Worm (Caenorhabditis elegans) whole organism, L3 larva: ENCODE measurements around the gene R144.10.

Source experiments
- R02D3.7 ChIP-seq: fragments of 150-350 bp; optimal IDR thresholded peaks from 2 replicates; lab custom pipeline; 2014; ENCODE audit warnings: missing biosample characterization, missing genetic modification characterization
- ama-1 ChIP-seq: fragments of 150-350 bp; optimal IDR thresholded peaks from 2 replicates; lab custom pipeline; 2018
- ceh-28 ChIP-seq: fragments of 150-350 bp; optimal IDR thresholded peaks from 2 replicates; lab custom pipeline; 2014; ENCODE audit warnings: missing biosample characterization, missing genetic modification reagents, missing genetic modification characterization
- ceh-82 ChIP-seq: fragments of 150-350 bp; optimal IDR thresholded peaks from 2 replicates; lab custom pipeline; 2014; ENCODE audit warnings: missing biosample characterization, missing genetic modification characterization
- ceh-9 ChIP-seq: sonication (generic microtip); optimal IDR thresholded peaks from 2 replicates; lab custom pipeline; 2018; ENCODE audit warnings: missing biosample characterization, missing genetic modification characterization
- daf-12 ChIP-seq: fragments of 150-350 bp; optimal IDR thresholded peaks from 2 replicates; lab custom pipeline; 2014; ENCODE audit warnings: missing biosample characterization, missing genetic modification reagents, missing genetic modification characterization
- egl-27 ChIP-seq: sonication (generic microtip); optimal IDR thresholded peaks from 4 replicates; lab custom pipeline; 2017; ENCODE audit warnings: missing biosample characterization, missing genetic modification reagents, missing genetic modification characterization
- elt-2 ChIP-seq: sonication (generic microtip); optimal IDR thresholded peaks from 2 replicates; lab custom pipeline; 2016; ENCODE audit warnings: missing genetic modification reagents, mild to moderate bottlenecking, missing genetic modification characterization, missing compliant biosample characterization
- fkh-10 ChIP-seq: sonication (generic microtip); optimal IDR thresholded peaks from 2 replicates; lab custom pipeline; 2017; ENCODE audit warnings: missing biosample characterization, missing genetic modification reagents, missing genetic modification characterization
- fos-1 ChIP-seq: fragments of 150-350 bp; optimal IDR thresholded peaks from 2 replicates; lab custom pipeline; 2014; ENCODE audit warnings: missing biosample characterization, missing genetic modification characterization
- hmg-11 ChIP-seq: sonication (generic microtip); optimal IDR thresholded peaks from 2 replicates; lab custom pipeline; 2016; ENCODE audit warnings: missing genetic modification characterization, missing compliant biosample characterization
- jun-1 ChIP-seq: fragments of 150-350 bp; optimal IDR thresholded peaks from 2 replicates; lab custom pipeline; 2014; ENCODE audit warnings: missing biosample characterization, missing genetic modification reagents, missing genetic modification characterization
- lin-15B ChIP-seq: fragments of 150-350 bp; optimal IDR thresholded peaks from 2 replicates; lab custom pipeline; 2014; ENCODE audit warnings: missing biosample characterization, missing genetic modification characterization
- lin-39 ChIP-seq: fragments of 150-350 bp; optimal IDR thresholded peaks from 2 replicates; lab custom pipeline; 2018; ENCODE audit warnings: missing biosample characterization, missing genetic modification reagents, missing genetic modification characterization
- mdl-1 ChIP-seq: fragments of 150-350 bp; optimal IDR thresholded peaks from 2 replicates; lab custom pipeline; 2014; ENCODE audit warnings: missing biosample characterization, missing genetic modification characterization
- mml-1 ChIP-seq: fragments of 150-350 bp; sonication (generic microtip); optimal IDR thresholded peaks from 3 replicates; lab custom pipeline; 2014; ENCODE audit warnings: missing biosample characterization, missing genetic modification characterization
- nfya-1 ChIP-seq: sonication (generic microtip); optimal IDR thresholded peaks from 2 replicates; lab custom pipeline; 2017; ENCODE audit warnings: missing genetic modification characterization, mild to moderate bottlenecking, missing compliant biosample characterization, antibody characterized with exemption, moderate library complexity; ENCODE audit not compliant: insufficient read depth
- nhr-11 ChIP-seq: fragments of 150-350 bp; optimal IDR thresholded peaks from 2 replicates; lab custom pipeline; 2014; ENCODE audit warnings: missing biosample characterization, missing genetic modification characterization
- nhr-23 ChIP-seq: fragments of 150-350 bp; optimal IDR thresholded peaks from 2 replicates; lab custom pipeline; 2014; ENCODE audit warnings: missing biosample characterization, missing genetic modification reagents, missing genetic modification characterization
- nhr-237 ChIP-seq: fragments of 150-350 bp; optimal IDR thresholded peaks from 2 replicates; lab custom pipeline; 2014; ENCODE audit warnings: missing biosample characterization, missing genetic modification characterization
- nhr-25 ChIP-seq: sonication (generic microtip); optimal IDR thresholded peaks from 2 replicates; lab custom pipeline; 2017; ENCODE audit warnings: missing biosample characterization, missing genetic modification characterization
- nhr-43 ChIP-seq: sonication (generic microtip); optimal IDR thresholded peaks from 2 replicates; lab custom pipeline; 2016; ENCODE audit warnings: mild to moderate bottlenecking, missing genetic modification characterization, missing compliant biosample characterization; ENCODE audit not compliant: poor library complexity, severe bottlenecking
- nhr-67 ChIP-seq: fragments of 150-350 bp; optimal IDR thresholded peaks from 2 replicates; lab custom pipeline; 2014; ENCODE audit warnings: missing biosample characterization, missing genetic modification characterization
- nhr-77 ChIP-seq: fragments of 150-350 bp; optimal IDR thresholded peaks from 2 replicates; lab custom pipeline; 2014; ENCODE audit warnings: missing biosample characterization, missing genetic modification characterization
- pha-4 ChIP-seq: fragments of 150-350 bp; optimal IDR thresholded peaks from 2 replicates; lab custom pipeline; 2014; ENCODE audit warnings: missing biosample characterization, missing genetic modification reagents, missing genetic modification characterization
- pqm-1 ChIP-seq: fragments of 150-350 bp; optimal IDR thresholded peaks from 2 replicates; lab custom pipeline; 2017; ENCODE audit warnings: missing biosample characterization, missing genetic modification characterization, inconsistent platforms
- sea-2 ChIP-seq: fragments of 150-350 bp; sonication (generic microtip); optimal IDR thresholded peaks from 4 replicates; lab custom pipeline; 2014; ENCODE audit warnings: missing biosample characterization, missing genetic modification reagents, missing genetic modification characterization
- skn-1 ChIP-seq: fragments of 150-350 bp; optimal IDR thresholded peaks from 2 replicates; lab custom pipeline; 2014; ENCODE audit warnings: missing biosample characterization, missing genetic modification characterization
- snpc-4 ChIP-seq: fragments of 150-350 bp; optimal IDR thresholded peaks from 2 replicates; lab custom pipeline; 2014; ENCODE audit warnings: missing biosample characterization, missing genetic modification characterization
- unc-62 ChIP-seq: fragments of 150-350 bp; sonication (generic microtip); optimal IDR thresholded peaks from 4 replicates; lab custom pipeline; 2014; ENCODE audit warnings: missing biosample characterization, missing genetic modification reagents, missing genetic modification characterization
- zag-1 ChIP-seq: fragments of 150-350 bp; optimal IDR thresholded peaks from 2 replicates; lab custom pipeline; 2014; ENCODE audit warnings: missing biosample characterization, missing genetic modification characterization
- ztf-11 ChIP-seq: fragments of 150-350 bp; optimal IDR thresholded peaks from 2 replicates; lab custom pipeline; 2014; ENCODE audit warnings: missing biosample characterization, missing genetic modification characterization
- ztf-4 ChIP-seq: fragments of 150-350 bp; optimal IDR thresholded peaks from 2 replicates; lab custom pipeline; 2014; ENCODE audit warnings: missing biosample characterization, missing genetic modification characterization

R144.10 gene

DNA sequence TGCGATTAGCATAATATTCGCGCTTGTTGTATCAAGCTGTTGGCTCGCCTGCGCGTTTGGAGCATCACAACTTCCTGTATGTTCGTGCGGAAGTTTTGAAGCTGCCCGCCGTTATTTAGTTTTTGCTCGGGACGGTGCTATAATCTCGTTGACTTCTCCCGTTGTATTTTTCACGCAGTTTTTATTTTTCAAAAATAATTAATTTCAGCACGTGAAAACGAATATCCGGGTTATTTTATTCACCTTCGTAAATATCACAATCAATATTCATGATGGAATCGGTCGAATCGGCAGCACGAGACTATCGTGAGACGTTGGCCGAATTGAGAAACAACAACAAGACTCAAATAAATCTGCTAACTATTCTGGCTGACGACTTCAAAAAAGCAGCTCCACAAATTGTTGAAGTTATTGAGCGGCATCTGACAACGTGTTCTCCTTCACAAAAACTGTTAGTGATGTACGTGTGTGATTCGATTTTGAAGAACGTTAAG is 23.1 kb upstream of the R144.10 start (continued):
- TF ChIP-seq elt-2 (tag; lab: Kevin White, UChicago) (peak; percentile 30), egl-27 (tag; lab: Kevin White, UChicago) (no peak), R02D3.7 (tag; lab: Kevin White, UChicago) (no peak), ztf-4 (tag; lab: Kevin White, UChicago) (no peak), mml-1 (no peak), ceh-9 (no peak), fkh-10 (GFP tag; lab: Kevin White, UChicago) (no peak), unc-62 (GFP tag; lab: Kevin White, UChicago) (no peak), daf-12 (tag; lab: Kevin White, UChicago) (no peak)

ce11 chrIII:5024393-5024964 is 22.3 kb upstream of the R144.10 start, which contains the start of gene pcf-11:
pcf-11 (plus strand) TSS chrIII:5024914.
- TF ChIP-seq sea-2 (GFP tag; lab: Kevin White, UChicago) = peak; percentile 3
- TF ChIP-seq nfya-1 (tag; lab: Kevin White, UChicago) = peak; percentile 87
- no peak for TF ChIP-seq jun-1
- TF ChIP-seq lin-39 (tag; lab: Kevin White, UChicago) = peak; percentile 86
- peak; percentile 81 for TF ChIP-seq ceh-28 (tag; lab: Kevin White, UChicago)
- peak; percentile 80 for TF ChIP-seq lin-15B (tag; lab: Kevin White, UChicago)
- peak; percentile 3 for TF ChIP-seq skn-1 (tag; lab: Kevin White, UChicago)
- TF ChIP-seq R02D3.7 (tag; lab: Kevin White, UChicago) = no peak
- TF ChIP-seq ama-1 (lab: Kevin White, UChicago) = peak; percentile 31
- TF ChIP-seq pha-4 (tag; lab: Kevin White, UChicago) = peak; percentile 77
- TF ChIP-seq daf-12 (tag; lab: Kevin White, UChicago) = no peak
- TF ChIP-seq zag-1 (tag; lab: Kevin White, UChicago) = no peak
- peak; percentile 20 for TF ChIP-seq mdl-1 (tag; lab: Kevin White, UChicago)
- TF ChIP-seq elt-2 (tag; lab: Kevin White, UChicago) = peak; percentile 41
- peak; percentile 28 for TF ChIP-seq nhr-25
- peak; percentile 34 for TF ChIP-seq nhr-23
- no peak for TF ChIP-seq ztf-4 (tag; lab: Kevin White, UChicago)
- TF ChIP-seq pqm-1 (tag; lab: Kevin White, UChicago) = peak; percentile 6
- TF ChIP-seq hmg-11 (tag; lab: Kevin White, UChicago) = peak; percentile 56
- no peak for TF ChIP-seq fos-1 (tag; lab: Kevin White, UChicago)
- no peak for TF ChIP-seq nhr-11
- peak; percentile 42 for TF ChIP-seq nhr-43 (tag; lab: Kevin White, UChicago)

DNA sequence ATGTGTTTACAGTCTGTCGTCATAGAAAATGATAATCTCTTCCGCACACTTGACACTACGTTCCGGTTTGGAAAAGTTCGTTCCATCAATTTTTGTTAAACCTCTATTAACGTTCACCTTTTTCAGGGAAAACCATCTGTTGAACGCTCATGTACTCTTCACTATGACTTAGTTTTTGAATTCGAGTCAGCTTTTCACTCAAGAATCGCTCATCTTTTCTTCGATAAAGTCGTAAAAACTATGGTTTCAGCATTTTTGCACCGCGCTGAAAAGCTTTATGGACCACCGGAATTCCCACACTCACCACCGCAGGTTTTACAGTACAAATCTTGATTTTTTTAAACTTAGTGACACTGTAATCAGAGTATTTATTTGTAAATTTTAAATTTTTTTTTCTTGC is 21.5 kb upstream of the R144.10 start:
- TF ChIP-seq hmg-11 (tag; lab: Kevin White, UChicago) (no peak), nhr-23 (no peak), nhr-237 (tag; lab: Kevin White, UChicago) (no peak), R02D3.7 (tag; lab: Kevin White, UChicago) (no peak), ama-1 (lab: Kevin White, UChicago) (peak; percentile 16)

- TF ChIP-seq nhr-67 = no peak
- no peak for TF ChIP-seq ceh-28 (tag; lab: Kevin White, UChicago)
- TF ChIP-seq nhr-77 = no peak
- no peak for TF ChIP-seq ceh-82 (tag; lab: Kevin White, UChicago)
- no peak for TF ChIP-seq nhr-237 (tag; lab: Kevin White, UChicago)
- TF ChIP-seq lin-15B (tag; lab: Kevin White, UChicago) = no peak
Measured at ce11 chrIII:5022964-5023363, 20.8 kb upstream of the R144.10 start, which contains the start of gene R144.13. R144.13 (plus strand) TSS chrIII:5023264.

DNA sequence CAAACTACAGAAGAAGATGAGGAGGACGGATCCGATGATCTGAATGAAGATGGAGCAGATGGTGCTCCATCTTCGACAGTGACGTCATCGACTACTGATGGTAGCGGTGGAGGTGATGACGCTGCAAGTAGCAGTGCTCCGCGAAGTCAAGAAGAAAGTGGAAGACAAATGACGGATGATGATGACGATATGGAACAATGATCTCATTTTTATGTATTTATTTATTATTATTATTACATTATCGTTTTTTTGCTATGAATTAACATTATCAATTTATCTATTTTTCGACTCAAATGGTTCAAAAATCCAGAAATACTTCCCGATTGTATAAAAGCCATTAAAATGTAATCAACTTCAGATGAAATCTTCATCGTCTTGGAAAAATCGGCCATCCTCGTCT is 19.6 kb upstream of the R144.10 start, which contains the start of gene R144.3:
Gene R144.3 (plus strand): TSS at position 301 of the 400 bp plus-strand sequence.
- TF ChIP-seq ceh-9 (no peak), ztf-11 (tag; lab: Kevin White, UChicago) (no peak), zag-1 (tag; lab: Kevin White, UChicago) (no peak), pha-4 (tag; lab: Kevin White, UChicago) (no peak), nhr-237 (tag; lab: Kevin White, UChicago) (no peak), snpc-4 (tag; lab: Kevin White, UChicago) (no peak), lin-39 (tag; lab: Kevin White, UChicago) (no peak), fos-1 (tag; lab: Kevin White, UChicago) (no peak)
